Fruit fly (Drosophila melanogaster) S2 (cell line): ENCODE results near the gene gny.

ENCODE experiments used
- CG8478 ChIP-seq: fragments of >200 bp; optimal IDR thresholded peaks from 2 replicates; lab custom pipeline; 2018
- CTCF ChIP-seq, 2 experiments: fragments of >200 bp; optimal IDR thresholded peaks; 2 replicates each; lab custom pipeline; 2018

The gny gene

DNA sequence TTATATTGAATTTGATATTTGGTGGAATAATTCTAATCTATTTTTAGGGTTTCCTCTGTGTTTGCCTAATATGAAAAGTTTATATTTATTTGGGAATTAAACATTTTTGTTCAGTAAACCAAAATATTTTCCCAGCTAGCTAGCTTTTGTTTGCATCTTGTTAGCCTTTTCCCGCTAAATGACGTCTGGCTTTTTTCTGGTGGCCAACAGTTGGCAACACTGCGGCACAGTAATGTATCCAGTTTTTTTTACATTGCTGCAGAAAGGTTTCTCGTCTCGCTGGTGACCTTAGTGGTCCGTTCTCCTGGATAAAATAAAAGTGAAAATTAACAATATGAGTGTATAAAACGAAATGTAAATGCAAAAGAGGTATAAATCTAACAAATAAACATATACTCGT lies 15.7 kb upstream of the gny start, which contains the start of gene lft:
TSS of gene lft (plus strand) at position 243 of the 400 bp plus-strand sequence.
- TF ChIP-seq CTCF (optimal IDR thresholded peaks at IDR 0.05; lab: Kevin White, UChicago) (no peak), CG8478 (lab: Kevin White, UChicago) (no peak)

DNA sequence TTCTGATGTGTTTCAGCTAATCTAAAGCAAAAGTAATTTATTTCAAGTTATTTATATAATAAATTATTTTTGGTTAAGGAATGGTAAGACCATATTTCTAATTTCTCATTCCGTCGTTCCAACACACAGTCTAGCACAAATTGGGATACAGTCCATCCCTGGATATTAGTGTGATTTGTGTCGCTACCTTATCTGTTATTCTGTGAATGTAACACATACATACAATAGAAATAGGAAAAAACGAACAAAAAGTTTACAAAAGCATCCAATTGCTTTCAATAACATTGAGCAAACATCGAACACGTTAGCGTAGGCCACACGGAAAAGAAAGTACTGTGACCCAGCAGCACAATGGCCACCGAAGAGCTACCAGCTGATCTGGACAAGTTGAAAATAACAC lies 13.4 kb upstream of the gny start, which contains the start of gene CG5056:
TSS of gene CG5056 (plus strand) at position 168 of the 400 bp plus-strand sequence.
- TF ChIP-seq CG8478 (lab: Kevin White, UChicago) (no peak), CTCF (optimal IDR thresholded peaks at IDR 0.05; lab: Kevin White, UChicago) (no peak)

DNA sequence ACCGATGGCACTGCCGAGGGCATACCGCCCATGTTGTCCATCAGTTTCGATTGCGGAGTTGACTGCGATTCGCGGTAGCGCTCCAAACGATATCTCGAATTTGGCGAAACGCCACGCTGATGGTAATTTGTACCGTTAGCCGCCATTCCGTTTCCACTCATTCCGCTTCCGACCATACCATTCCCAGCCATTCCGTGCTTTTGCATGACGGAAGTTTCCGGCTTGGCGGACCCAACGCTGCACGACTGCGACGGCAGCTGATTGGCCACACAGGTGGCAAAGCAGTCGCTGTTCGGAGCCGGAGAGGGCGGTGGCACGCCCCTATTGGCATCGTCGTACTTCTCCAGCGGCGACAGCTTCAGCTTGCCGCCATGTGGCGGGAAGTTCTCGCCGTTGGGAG lies 7.6 kb upstream of the gny start:
- TF ChIP-seq CG8478 (lab: Kevin White, UChicago) (no peak), CTCF (optimal IDR thresholded peaks at IDR 0.05; lab: Kevin White, UChicago) (no peak)

DNA sequence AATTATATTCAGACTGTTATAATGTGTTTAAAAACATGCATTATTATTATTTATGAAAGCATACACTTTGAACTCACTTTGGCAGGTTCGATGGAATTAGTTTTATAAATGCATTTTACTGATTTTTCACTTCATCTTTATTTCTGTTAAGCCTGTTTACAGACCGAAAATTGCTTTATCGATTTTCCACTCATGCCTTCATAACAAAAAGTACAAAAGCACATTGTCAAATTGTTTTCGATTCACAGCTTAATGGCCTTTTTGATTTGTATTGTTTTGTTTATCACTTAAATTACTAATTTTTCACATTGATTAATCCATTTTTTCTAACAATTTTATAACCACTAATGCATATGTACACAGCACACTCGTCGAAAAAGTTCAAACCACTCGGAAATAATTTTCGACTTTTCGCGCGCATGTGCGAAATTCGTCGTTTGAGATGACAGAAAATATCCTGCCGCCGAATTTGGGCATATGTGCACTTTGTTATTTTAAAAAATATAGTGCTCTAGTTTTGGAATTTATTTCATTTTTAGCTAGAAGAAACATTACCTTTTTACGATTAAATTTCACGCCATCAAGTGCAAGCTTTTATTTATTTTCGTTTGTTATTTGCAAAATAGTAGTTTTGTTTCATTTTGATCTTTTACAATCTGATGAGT lies 6.2 kb upstream of the gny start, which contains the start of gene rho-5:
TSS of gene rho-5 (minus strand) at position 296 of the 665 bp plus-strand sequence.
- TF ChIP-seq CTCF (optimal IDR thresholded peaks at IDR 0.05; lab: Kevin White, UChicago) (no peak), CG8478 (lab: Kevin White, UChicago) (no peak)

DNA sequence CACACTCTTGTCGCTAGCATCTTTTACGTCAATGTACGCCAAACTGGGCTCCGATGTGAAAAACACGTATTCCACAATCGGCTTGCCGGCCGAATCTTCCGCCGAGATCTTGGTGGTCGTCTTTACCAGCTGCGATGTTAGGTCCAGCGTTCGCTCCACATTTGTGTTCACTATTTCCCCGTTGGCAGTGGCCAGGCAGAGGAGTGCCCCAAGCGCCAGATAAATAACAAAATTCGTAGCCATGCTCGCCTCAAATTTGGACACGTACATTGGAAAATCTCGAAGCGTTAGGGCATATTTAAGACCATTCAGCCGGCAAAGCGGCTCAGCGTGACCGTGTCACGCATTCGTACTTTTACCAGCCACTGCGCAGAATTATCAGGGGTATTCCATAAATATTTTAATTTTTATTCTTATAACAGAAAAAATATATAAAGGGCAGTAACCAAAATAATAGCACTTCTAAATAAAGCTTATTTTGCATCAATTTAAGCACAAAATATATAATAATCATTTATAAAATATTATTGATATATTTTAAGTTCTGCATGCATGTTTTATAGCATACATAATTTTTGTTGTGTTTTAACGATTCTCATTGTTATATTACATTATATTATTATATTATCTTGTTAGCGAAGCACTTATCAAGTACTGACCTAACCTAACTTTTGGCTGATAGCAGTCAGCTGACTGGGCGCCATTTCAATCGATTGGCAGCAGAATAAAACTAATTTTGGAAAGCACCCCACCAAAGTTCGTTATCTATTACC lies 4.3 kb upstream of the gny start, which contains the start of the genes CG33303 and dpr19:
TSS of gene CG33303 (minus strand) at position 294 of the 773 bp plus-strand sequence.
TSS of gene dpr19 (plus strand) at position 705 of the 773 bp plus-strand sequence.
- TF ChIP-seq CTCF (optimal IDR thresholded peaks at IDR 0.05; lab: Kevin White, UChicago): no peak
- no peak for TF ChIP-seq CG8478 (lab: Kevin White, UChicago)

DNA sequence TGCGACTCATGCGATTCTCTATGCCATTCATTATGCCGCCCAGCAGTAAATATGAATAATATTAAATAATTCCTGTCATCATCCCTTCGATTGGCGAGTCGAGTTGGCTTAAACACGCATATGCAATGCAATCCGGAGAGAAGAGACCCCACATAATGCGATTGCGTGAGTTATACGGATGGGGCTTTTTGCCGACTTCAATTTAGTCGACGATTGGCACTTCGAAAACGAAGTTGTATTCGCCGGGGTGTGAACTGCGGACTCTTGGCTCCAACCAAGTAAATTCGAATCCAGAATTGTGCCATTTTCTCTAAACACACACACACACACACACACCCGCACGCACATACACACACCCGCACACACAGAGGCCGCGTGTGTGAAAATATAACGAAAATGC lies 3.6 kb upstream of the gny start:
- TF ChIP-seq CTCF (optimal IDR thresholded peaks at IDR 0.05; lab: Kevin White, UChicago) (no peak), CG8478 (lab: Kevin White, UChicago) (no peak)

DNA sequence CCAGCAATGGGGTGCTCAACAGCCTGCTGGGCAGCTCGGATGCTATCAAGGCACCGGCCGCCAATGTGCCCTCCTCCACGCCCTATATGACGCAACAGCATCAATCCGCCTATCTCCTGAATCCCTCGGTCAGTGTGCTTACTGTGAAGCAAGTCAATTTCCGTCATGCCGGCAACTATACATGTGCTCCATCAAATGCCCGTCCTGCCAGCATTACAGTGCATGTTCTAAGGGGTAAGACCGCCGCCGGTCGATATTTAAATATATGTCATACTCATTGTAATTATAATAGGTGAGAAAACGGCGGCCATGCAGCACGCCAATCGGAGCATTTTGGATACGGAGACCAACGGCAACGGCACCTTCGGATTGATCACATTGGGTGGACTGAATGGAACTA lies 1.3 kb upstream of the gny start:
- no peak for TF ChIP-seq CG8478 (lab: Kevin White, UChicago)
- no peak for TF ChIP-seq CTCF (optimal IDR thresholded peaks at IDR 0.05; lab: Kevin White, UChicago)

DNA sequence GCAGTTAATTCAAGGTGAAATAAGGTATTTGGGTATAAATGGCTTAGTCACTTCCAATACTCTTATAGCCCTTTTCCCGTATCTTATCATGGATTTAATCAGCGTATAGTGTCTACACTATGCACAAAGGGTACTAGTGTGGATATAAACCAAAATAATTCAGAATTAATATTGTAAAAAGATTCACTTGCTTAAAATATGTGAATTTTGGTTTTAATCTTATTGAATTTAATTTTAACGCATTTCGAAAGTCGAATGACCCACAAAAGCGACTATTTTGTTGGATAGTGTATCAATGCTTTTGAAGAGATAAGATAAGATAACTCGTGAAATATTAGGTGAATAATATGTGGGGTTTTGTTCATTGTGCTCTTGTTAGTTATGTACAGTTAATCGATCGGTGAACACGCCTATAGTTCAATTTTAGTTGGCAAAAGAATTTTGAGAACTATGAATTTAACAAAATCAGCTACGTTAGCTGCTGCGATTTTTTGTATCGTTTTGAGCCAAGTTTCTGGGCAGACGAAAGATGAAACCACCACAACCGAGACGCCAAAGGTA lies 2.1 kb downstream of the gny start, which contains the start of gene CG5096:
TSS of gene CG5096 (plus strand) at position 374 of the 561 bp plus-strand sequence.
- TF ChIP-seq CTCF (optimal IDR thresholded peaks at IDR 0.05; lab: Kevin White, UChicago) (no peak), CG8478 (lab: Kevin White, UChicago) (no peak)

DNA sequence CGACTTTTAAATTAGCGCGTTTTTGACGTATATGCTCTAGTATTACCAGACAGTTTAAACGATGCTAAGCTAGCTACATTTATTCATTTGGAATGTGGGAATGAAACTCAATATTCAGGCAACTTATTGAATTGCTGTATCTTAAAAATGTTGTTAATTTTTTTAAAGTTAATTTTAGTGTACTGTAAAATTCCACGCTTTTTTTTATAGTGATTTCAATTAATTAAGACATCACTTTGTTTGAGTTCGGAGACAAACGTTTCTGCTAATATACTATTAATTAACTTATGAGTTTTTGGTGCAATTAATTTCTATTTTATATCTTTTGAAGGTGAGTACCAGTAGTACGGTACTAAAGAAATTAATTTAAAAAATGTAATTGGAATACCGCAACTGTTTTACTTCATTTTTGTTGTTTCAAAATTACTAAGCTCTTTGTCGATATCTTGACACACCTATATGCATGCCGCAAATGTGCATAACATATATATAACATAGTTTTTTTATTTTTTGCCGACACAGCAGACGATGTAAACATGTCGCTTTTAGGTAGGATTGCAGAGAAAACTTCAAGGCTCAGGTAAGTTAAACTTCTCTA lies 6.4 kb downstream of the gny start, which contains the start of the genes Cdk1 and mRpS7:
TSS of gene Cdk1 (minus strand) at position 55 of the 598 bp plus-strand sequence.
TSS of gene mRpS7 (plus strand) at position 455 of the 598 bp plus-strand sequence.
- TF ChIP-seq CTCF (optimal IDR thresholded peaks at IDR 0.05; lab: Kevin White, UChicago): no peak
- no peak for TF ChIP-seq CG8478 (lab: Kevin White, UChicago)

DNA sequence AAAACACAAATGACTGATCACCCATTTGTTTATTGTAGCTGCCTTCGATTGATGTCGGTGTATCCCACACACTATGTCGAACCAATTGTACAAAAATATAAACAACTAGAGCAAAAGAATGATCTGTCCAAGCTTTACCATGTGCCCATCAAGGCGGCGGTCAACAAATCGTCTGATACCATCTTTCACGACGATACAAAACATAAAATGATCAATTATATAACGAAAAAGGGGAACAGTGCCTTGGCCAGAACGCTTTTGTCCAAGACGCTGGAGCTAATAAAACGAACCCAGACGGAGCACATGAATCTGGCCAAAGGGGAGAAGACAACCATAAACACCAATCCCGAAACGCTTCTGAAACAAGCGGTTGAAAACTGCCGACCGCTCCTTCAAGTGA lies 6.9 kb downstream of the gny start:
- TF ChIP-seq CTCF (optimal IDR thresholded peaks at IDR 0.05; lab: Kevin White, UChicago) (no peak), CG8478 (lab: Kevin White, UChicago) (no peak)

DNA sequence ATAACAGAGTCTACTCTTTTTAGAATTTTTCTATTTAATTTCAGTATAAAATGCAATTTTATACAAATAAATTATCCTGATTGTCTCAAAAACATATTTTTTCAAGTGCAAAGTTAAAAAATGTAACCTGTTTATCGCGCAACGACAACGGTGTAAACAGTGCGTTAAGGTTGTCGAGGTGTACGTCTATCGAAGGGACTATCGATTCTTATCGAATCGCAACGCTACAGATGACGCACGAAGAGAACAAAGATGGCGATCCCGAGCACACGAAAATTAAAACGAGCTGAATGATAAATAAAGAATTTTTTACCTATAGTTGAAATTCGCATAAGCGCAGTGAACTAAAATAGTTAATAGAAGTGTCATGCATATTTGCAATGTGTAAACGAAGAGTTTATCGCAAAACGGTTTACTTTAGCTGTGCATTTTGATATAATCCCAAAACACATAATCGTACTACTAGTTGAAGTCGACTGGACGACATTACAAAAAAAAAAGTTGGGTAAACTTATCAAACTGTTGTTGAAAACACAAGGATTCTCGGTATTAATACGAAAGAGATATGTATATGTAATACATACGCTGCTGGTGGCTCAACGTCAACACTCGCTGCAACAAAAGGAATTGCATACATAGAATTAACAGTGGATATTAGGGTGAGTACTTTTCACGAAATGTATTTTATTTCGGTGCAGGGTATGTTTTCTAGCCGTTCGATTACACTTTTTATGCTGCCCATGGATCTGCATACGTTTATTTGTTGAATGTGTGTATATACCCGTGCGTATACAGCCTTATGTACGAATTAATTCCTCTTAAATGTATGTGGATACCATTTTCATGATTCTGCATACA lies 8.2 kb downstream of the gny start, which contains the start of gene da:
TSS of gene da (plus strand) at position 237 of the 858 bp plus-strand sequence.
- TF ChIP-seq CG8478 (lab: Kevin White, UChicago): no peak
- TF ChIP-seq CTCF (optimal IDR thresholded peaks at IDR 0.05; lab: Kevin White, UChicago): peak in 1 of 2 experiments; percentile 51

DNA sequence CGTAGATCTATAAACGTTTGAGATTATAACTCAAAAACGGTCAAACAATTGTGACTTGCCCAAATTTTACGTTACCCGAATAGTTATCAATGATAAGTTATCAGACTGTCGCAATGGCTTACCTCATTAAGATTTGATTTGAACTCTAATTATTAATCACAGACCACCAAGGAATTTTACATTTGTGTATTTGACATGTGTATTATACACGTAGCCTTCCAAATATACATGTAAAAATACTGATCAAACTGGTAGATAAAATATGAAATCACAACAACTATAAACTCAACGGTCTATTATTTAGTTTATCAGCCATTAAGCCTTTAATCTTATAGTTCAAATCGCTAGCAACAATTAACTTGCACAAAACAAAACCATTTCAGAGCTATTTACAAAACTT lies 13.6 kb downstream of the gny start:
- no peak for TF ChIP-seq CTCF (optimal IDR thresholded peaks at IDR 0.05; lab: Kevin White, UChicago)
- TF ChIP-seq CG8478 (lab: Kevin White, UChicago): no peak

DNA sequence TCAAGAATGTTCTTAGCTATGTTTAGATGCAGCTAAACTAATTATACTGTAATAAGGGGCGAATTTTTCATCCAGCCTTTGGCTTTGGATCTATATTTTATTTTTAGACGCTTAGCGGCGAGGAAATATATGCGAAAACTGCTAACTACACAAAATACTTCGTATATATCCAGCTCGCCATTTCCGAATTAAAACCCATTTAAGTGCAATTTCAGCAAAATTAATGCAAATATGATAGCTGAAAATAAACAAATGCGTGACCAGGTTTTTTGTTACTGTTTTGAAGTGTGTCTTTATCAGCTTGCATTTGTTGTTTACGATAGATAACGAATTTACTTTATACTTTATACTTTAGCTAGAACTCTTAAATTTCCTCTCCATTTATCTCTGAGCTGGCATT lies 15.1 kb downstream of the gny start:
- TF ChIP-seq CTCF (optimal IDR thresholded peaks at IDR 0.05; lab: Kevin White, UChicago) (no peak), CG8478 (lab: Kevin White, UChicago) (no peak)
